Worm (Caenorhabditis elegans): ENCODE data around the gene B0416.3.

Gene B0416.3

DNA sequence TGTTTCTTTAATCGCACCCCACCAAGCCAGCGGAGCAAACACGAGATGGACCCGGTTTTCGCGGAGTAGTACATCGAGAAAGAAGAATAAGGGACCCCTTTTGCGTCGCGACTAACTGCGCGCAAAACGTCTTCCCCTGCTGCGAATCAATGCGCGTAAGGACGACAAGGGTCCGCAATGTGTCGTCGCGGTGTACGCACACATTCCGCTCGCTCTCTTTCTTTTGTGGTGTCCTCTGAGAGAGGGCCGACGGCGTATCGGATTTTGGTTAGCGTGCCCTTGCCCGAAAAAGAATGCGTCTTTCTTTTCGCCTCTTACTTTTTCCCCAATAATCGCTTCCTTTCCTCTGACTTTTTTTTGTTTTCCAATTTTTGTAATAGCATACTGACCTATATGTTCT lies 46.4 kb downstream of the B0416.3 start (continued):
- TF ChIP-seq syd-9 (tag; optimal IDR thresholded peaks at IDR 0.05) (peak; percentile 19), fax-1 (tag; optimal IDR thresholded peaks at IDR 0.05) (peak; percentile 2), nhr-11 (tag; optimal IDR thresholded peaks at IDR 0.05) (no peak), ceh-19 (GFP tag; optimal IDR thresholded peaks at IDR 0.05) (peak; percentile 42), unc-3 (GFP tag; conservative IDR thresholded peaks at IDR 0.05) (0 out of 2 replicates have a peak, but pooled peaks have one; percentile 32), unc-3 (tag; optimal IDR thresholded peaks at IDR 0.05) (peak; percentile 52), ets-4 (tag; optimal IDR thresholded peaks at IDR 0.05) (peak; percentile 24), fkh-6 (tag; optimal IDR thresholded peaks at IDR 0.05) (peak; percentile 22), ceh-2 (tag; optimal IDR thresholded peaks at IDR 0.05) (peak; percentile 37), ceh-45 (GFP tag; IDR thresholded peaks at IDR 0.05) (0 out of 2 replicates have a peak, but pooled peaks have one; percentile 18)

DNA sequence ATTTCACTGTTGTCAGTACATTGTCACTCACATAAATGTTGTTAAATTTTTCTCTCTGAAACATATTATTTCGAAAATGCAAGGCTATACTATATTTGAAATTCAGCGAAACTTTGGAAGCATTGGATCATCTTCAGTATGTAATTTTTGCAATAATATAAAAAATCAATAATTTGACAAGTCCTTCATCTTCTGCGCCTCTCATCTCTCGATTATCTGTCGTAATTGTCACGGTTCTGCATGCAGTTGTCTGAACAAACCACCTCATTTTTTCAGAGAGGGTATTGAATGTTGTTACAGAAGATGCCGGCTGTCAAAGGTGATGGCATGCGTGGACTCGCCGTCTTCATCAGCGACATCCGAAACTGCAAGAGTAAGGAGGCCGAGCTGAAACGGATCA lies 46.9 kb downstream of the B0416.3 start, which contains the start of gene apa-2:
TSS of gene apa-2 (plus strand) at position 301 of the 400 bp plus-strand sequence.
- no peak for TF ChIP-seq ceh-48 (tag; optimal IDR thresholded peaks at IDR 0.05)
- no peak for TF ChIP-seq tbx-7 (tag; optimal IDR thresholded peaks at IDR 0.05)
- TF ChIP-seq madf-2 (tag; optimal IDR thresholded peaks at IDR 0.05) = no peak
- no peak for TF ChIP-seq nhr-232 (tag; optimal IDR thresholded peaks at IDR 0.05)
- no peak for TF ChIP-seq pha-2 (tag; optimal IDR thresholded peaks at IDR 0.05)
- TF ChIP-seq sdc-2 (tag; optimal IDR thresholded peaks at IDR 0.05) = no peak
- TF ChIP-seq fkh-6 (tag; optimal IDR thresholded peaks at IDR 0.05) = no peak
- TF ChIP-seq pha-4 (tag; optimal IDR thresholded peaks at IDR 0.05) = no peak
- TF ChIP-seq unc-86 (tag; optimal IDR thresholded peaks at IDR 0.05) = no peak
- TF ChIP-seq syd-9 (tag; optimal IDR thresholded peaks at IDR 0.05) = no peak
- TF ChIP-seq ceh-2 (tag; optimal IDR thresholded peaks at IDR 0.05) = no peak
- no peak for TF ChIP-seq ceh-30 (tag; optimal IDR thresholded peaks at IDR 0.05)
- TF ChIP-seq ceh-34 (tag; optimal IDR thresholded peaks at IDR 0.05) = no peak
- no peak for TF ChIP-seq ceh-14 (tag; optimal IDR thresholded peaks at IDR 0.05)
- no peak for TF ChIP-seq ceh-19 (GFP tag; optimal IDR thresholded peaks at IDR 0.05)
- TF ChIP-seq hlh-15 (tag; optimal IDR thresholded peaks at IDR 0.05) = no peak
- no peak for TF ChIP-seq hlh-13 (GFP tag; optimal IDR thresholded peaks at IDR 0.05)
- TF ChIP-seq ceh-31 (tag; optimal IDR thresholded peaks at IDR 0.05) = no peak
- no peak for TF ChIP-seq pat-9 (tag; optimal IDR thresholded peaks at IDR 0.05)
- no peak for TF ChIP-seq rnt-1 (tag; optimal IDR thresholded peaks at IDR 0.05)
